Fruit fly (Drosophila melanogaster): Measurements from ENCODE around the gene CG31097.

The CG31097 gene

dm6 chr3R:25308228-25308627 is 10.7 kb upstream of the CG31097 start, which contains the start of gene CG10550:
CG10550 (minus strand) TSS chr3R:25308391.
- TF ChIP-seq cnc (optimal IDR thresholded peaks at IDR 0.05) (no peak), kay (GFP tag; ENCODE audit: borderline replicate concordance) (no peak), Clk (GFP tag; optimal IDR thresholded peaks at IDR 0.05) (no peak), tj (GFP tag; optimal IDR thresholded peaks at IDR 0.05) (no peak), CG33017 (tag; optimal IDR thresholded peaks at IDR 0.05) (no peak), cic (GFP tag; optimal IDR thresholded peaks at IDR 0.05) (peak; percentile 46), CG12768 (GFP tag; optimal IDR thresholded peaks at IDR 0.05) (peak; percentile 61), toe (GFP tag; optimal IDR thresholded peaks at IDR 0.05) (no peak), bab1 (GFP tag; optimal IDR thresholded peaks at IDR 0.05) (no peak), pad (GFP tag; optimal IDR thresholded peaks at IDR 0.05) (no peak), Mnt (GFP tag; optimal IDR thresholded peaks at IDR 0.05) (peak; percentile 33), CG1620 (GFP tag; optimal IDR thresholded peaks at IDR 0.05) (no peak), CG5204 (GFP tag; optimal IDR thresholded peaks at IDR 0.05) (no peak), ovo (GFP tag; optimal IDR thresholded peaks at IDR 0.05) (no peak), CG7101 (tag; optimal IDR thresholded peaks at IDR 0.05) (no peak), Hr96 (GFP tag; optimal IDR thresholded peaks at IDR 0.05) (peak; percentile 1), CG7045 (GFP tag; optimal IDR thresholded peaks at IDR 0.05) (no peak), Crg-1 (GFP tag; optimal IDR thresholded peaks at IDR 0.05) (no peak), CG14711 (tag; optimal IDR thresholded peaks at IDR 0.05) (no peak)

- TF ChIP-seq CG7101 (tag; optimal IDR thresholded peaks at IDR 0.05), result no peak
- TF ChIP-seq bab1 (GFP tag; optimal IDR thresholded peaks at IDR 0.05), result no peak
- TF ChIP-seq CG5204 (GFP tag; optimal IDR thresholded peaks at IDR 0.05), result no peak
- peak; percentile 23 for TF ChIP-seq CG12768 (GFP tag; optimal IDR thresholded peaks at IDR 0.05)
- TF ChIP-seq pad (GFP tag; optimal IDR thresholded peaks at IDR 0.05), result no peak
- TF ChIP-seq cic (GFP tag; optimal IDR thresholded peaks at IDR 0.05), result peak; percentile 73
- peak; percentile 54 to 91 for TF ChIP-seq cnc (optimal IDR thresholded peaks at IDR 0.05)
- TF ChIP-seq toe (GFP tag; optimal IDR thresholded peaks at IDR 0.05), result no peak
- peak; percentile 28 for TF ChIP-seq tj (GFP tag; optimal IDR thresholded peaks at IDR 0.05)
- peak; percentile 95 for TF ChIP-seq kay (GFP tag; ENCODE audit: borderline replicate concordance)
These were observed 8.4 kb upstream of the CG31097 start for dm6 chr3R:25305822-25306544.

dm6 chr3R:25303857-25304440 is 6.4 kb upstream of the CG31097 start, which contains the start of gene CG31436:
CG31436 (plus strand) TSS chr3R:25304137.
- TF ChIP-seq Mnt (GFP tag; optimal IDR thresholded peaks at IDR 0.05) (no peak), Clk (GFP tag; optimal IDR thresholded peaks at IDR 0.05) (no peak), Hr96 (GFP tag; optimal IDR thresholded peaks at IDR 0.05) (no peak), kay (GFP tag; ENCODE audit: borderline replicate concordance) (peak; percentile 84), CG7101 (tag; optimal IDR thresholded peaks at IDR 0.05) (no peak), CG7045 (GFP tag; optimal IDR thresholded peaks at IDR 0.05) (no peak), cic (GFP tag; optimal IDR thresholded peaks at IDR 0.05) (peak; percentile 62), CG33017 (tag; optimal IDR thresholded peaks at IDR 0.05) (no peak)

dm6 chr3R:25302239-25302638 is 4.7 kb upstream of the CG31097 start, which contains the start of gene CG31370:
CG31370 (plus strand) TSS chr3R:25302464.
- TF ChIP-seq kay (GFP tag; ENCODE audit: borderline replicate concordance), result peak; percentile 93
- TF ChIP-seq cic (GFP tag; optimal IDR thresholded peaks at IDR 0.05), result peak; percentile 26
- no peak for TF ChIP-seq Mnt (GFP tag; optimal IDR thresholded peaks at IDR 0.05)

dm6 chr3R:25300575-25300974 is 3.0 kb upstream of the CG31097 start, which contains the start of gene CG13659:
CG13659 (plus strand) TSS chr3R:25300891.
- TF ChIP-seq Clk (GFP tag; optimal IDR thresholded peaks at IDR 0.05) (no peak), kay (GFP tag; ENCODE audit: borderline replicate concordance) (peak; percentile 46), CG7101 (tag; optimal IDR thresholded peaks at IDR 0.05) (no peak), CG1620 (GFP tag; optimal IDR thresholded peaks at IDR 0.05) (no peak), Mnt (GFP tag; optimal IDR thresholded peaks at IDR 0.05) (no peak)

dm6 chr3R:25299507-25299964 is 2.0 kb upstream of the CG31097 start, which contains the start of gene CG31288:
CG31288 (minus strand) TSS chr3R:25299557.
- TF ChIP-seq kay (GFP tag; ENCODE audit: borderline replicate concordance) (peak; percentile 90), CG7045 (GFP tag; optimal IDR thresholded peaks at IDR 0.05) (no peak)

- TF ChIP-seq CG1620 (GFP tag; optimal IDR thresholded peaks at IDR 0.05) (no peak), CG33017 (tag; optimal IDR thresholded peaks at IDR 0.05) (peak; percentile 53), CG12768 (GFP tag; optimal IDR thresholded peaks at IDR 0.05) (peak; percentile 52), cic (GFP tag; optimal IDR thresholded peaks at IDR 0.05) (peak; percentile 91), Mnt (GFP tag; optimal IDR thresholded peaks at IDR 0.05) (peak; percentile 85), CG5204 (GFP tag; optimal IDR thresholded peaks at IDR 0.05) (no peak), kay (GFP tag; ENCODE audit: borderline replicate concordance) (peak; percentile 75), Hr96 (GFP tag; optimal IDR thresholded peaks at IDR 0.05) (peak; percentile 73), toe (GFP tag; optimal IDR thresholded peaks at IDR 0.05) (peak; percentile 31)
These were observed 2.1 kb downstream of the CG31097 start, which contains the start of gene CG31102 for dm6 chr3R:25295320-25296020. CG31102 (minus strand) TSS chr3R:25295594.
